Worm (Caenorhabditis elegans): ENCODE data around the gene ttc-36.

ce11 chrII:10001546-10001945 lies 28.4 kb upstream of the ttc-36 start, which contains the start of gene ZK892.3:
- TF ChIP-seq lir-3 (tag; optimal IDR thresholded peaks at IDR 0.05; ENCODE audit: poor library complexity) (no peak), lsy-2 (tag; optimal IDR thresholded peaks at IDR 0.05) (no peak), fos-1 (tag; optimal IDR thresholded peaks at IDR 0.05) (no peak), ama-1 (optimal IDR thresholded peaks at IDR 0.05) (no peak), aly-2 (tag; optimal IDR thresholded peaks at IDR 0.05) (no peak)
